Fruit fly (Drosophila melanogaster): Measurements from ENCODE around the gene Nepl15.

dm6 chr3R:22718401-22718800, 47.6 kb downstream of the Nepl15 start:
- no peak for TF ChIP-seq h (optimal IDR thresholded peaks at IDR 0.05)
- TF ChIP-seq psq (optimal IDR thresholded peaks at IDR 0.05): no peak
- TF ChIP-seq Sin3A (optimal IDR thresholded peaks at IDR 0.05): no peak
